Worm (Caenorhabditis elegans) whole organism, early embryonic: ENCODE results near the gene C10B5.1.

Experiments used
- B0310.2 ChIP-seq: sonication (generic microtip); optimal IDR thresholded peaks from 2 replicates; lab custom pipeline; 2016; ENCODE audit warnings: mild to moderate bottlenecking, missing genetic modification characterization, missing compliant biosample characterization
- F13C5.2 ChIP-seq: sonication (generic microtip); optimal IDR thresholded peaks from 2 replicates; lab custom pipeline; 2017; ENCODE audit warnings: mild to moderate bottlenecking, missing genetic modification characterization, inconsistent platforms, missing compliant biosample characterization
- aly-1 ChIP-seq: sonication (generic microtip); optimal IDR thresholded peaks from 2 replicates; lab custom pipeline; 2016; ENCODE audit warnings: missing genetic modification characterization, missing compliant biosample characterization
- ama-1 ChIP-seq: fragments of 150-350 bp; optimal IDR thresholded peaks from 2 replicates; lab custom pipeline; 2014
- ceh-13 ChIP-seq: fragments of 200-800 bp; sonication (Bioruptor generic); optimal IDR thresholded peaks from 2 replicates; lab custom pipeline; 2018; ENCODE audit warnings: mild to moderate bottlenecking, missing genetic modification characterization, missing compliant biosample characterization
- ceh-36 ChIP-seq: sonication (generic microtip); optimal IDR thresholded peaks from 2 replicates; lab custom pipeline; 2016; ENCODE audit warnings: missing genetic modification characterization, inconsistent platforms, missing compliant biosample characterization
- ets-7 ChIP-seq: sonication (generic microtip); optimal IDR thresholded peaks from 2 replicates; lab custom pipeline; 2016; ENCODE audit warnings: missing genotype, missing genetic modification characterization, missing compliant biosample characterization
- flt-1 ChIP-seq: fragments of 200-800 bp; sonication (Bioruptor generic); IDR thresholded peaks from 2 replicates; pipeline ENCODE4 v1.3.6; 2022; ENCODE audit warnings: missing genetic modification characterization, missing compliant biosample characterization
- hmg-4 ChIP-seq: fragments of 200-800 bp; sonication (Bioruptor generic); optimal IDR thresholded peaks from 2 replicates; lab custom pipeline; 2018; ENCODE audit warnings: mild to moderate bottlenecking, missing genetic modification characterization, missing compliant biosample characterization
- hnd-1 ChIP-seq: sonication (generic microtip); optimal IDR thresholded peaks from 2 replicates; lab custom pipeline; 2016; ENCODE audit warnings: missing genetic modification characterization, missing compliant biosample characterization
- scrt-1 ChIP-seq: fragments of 200-800 bp; sonication (Bioruptor generic); IDR thresholded peaks from 2 replicates; pipeline ENCODE4 v1.3.6; 2022; ENCODE audit warnings: missing genetic modification characterization, missing compliant biosample characterization
- sea-1 ChIP-seq: fragments of 200-800 bp; sonication (Bioruptor generic); conservative IDR thresholded peaks from 2 replicates; pipeline ENCODE4 v1.3.6; 2022; ENCODE audit warnings: missing genetic modification characterization, missing compliant biosample characterization
- tra-4 ChIP-seq: sonication (generic microtip); optimal IDR thresholded peaks from 2 replicates; lab custom pipeline; 2017; ENCODE audit warnings: missing genetic modification characterization, missing compliant biosample characterization

DNA sequence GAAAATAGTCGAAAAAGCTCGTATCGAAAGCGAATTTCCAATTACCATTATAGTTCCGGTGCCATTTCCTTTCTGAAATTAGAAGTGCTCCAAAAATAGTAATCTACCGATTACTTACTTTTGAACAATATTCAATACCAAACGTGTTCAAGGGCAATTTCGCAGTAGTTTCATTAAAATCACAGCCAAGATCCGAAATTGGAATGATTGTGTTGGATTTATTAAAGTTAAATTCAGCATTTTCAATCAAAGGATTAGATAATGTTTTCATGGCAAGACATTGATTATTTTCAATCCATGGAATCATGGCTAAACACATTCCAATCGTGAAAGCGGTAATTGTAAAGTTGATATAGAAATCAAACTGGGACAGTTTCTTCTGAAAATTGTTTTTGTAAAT, 51.7 kb downstream of the C10B5.1 start:
- no peak for TF ChIP-seq ceh-13 (GFP tag; lab: Kevin White, UChicago)
- no peak for TF ChIP-seq sea-1 (GFP tag; lab: Robert Waterston, UW)
- no peak for TF ChIP-seq ets-7 (tag; lab: Kevin White, UChicago)
- no peak for TF ChIP-seq scrt-1
- TF ChIP-seq hmg-4 (GFP tag; lab: Kevin White, UChicago): no peak
- TF ChIP-seq tra-4: no peak
- TF ChIP-seq B0310.2: no peak
- TF ChIP-seq ama-1 (lab: Kevin White, UChicago): no peak
- TF ChIP-seq ceh-36 (tag; lab: Kevin White, UChicago): no peak
- TF ChIP-seq flt-1 (GFP tag; lab: Robert Waterston, UW): no peak
- TF ChIP-seq F13C5.2 (tag; lab: Kevin White, UChicago): no peak
- no peak for TF ChIP-seq hnd-1 (tag; lab: Kevin White, UChicago)
- TF ChIP-seq aly-1 (tag; lab: Kevin White, UChicago): no peak
